Fruit fly (Drosophila melanogaster) whole organism, embryonic: Measurements from ENCODE around the gene SCCRO.

Experiments used
- Ada2b ChIP-seq: fragments of 200-800 bp; sonication (Bioruptor generic); IDR thresholded peaks from 2 replicates; pipeline ENCODE4 v1.3.6; 2022; ENCODE audit warnings: missing biosample characterization, missing genetic modification characterization
- Asciz ChIP-seq: fragments of 200-800 bp; sonication (Bioruptor generic); optimal IDR thresholded peaks from 2 replicates; lab custom pipeline; 2017; ENCODE audit warnings: missing biosample characterization, mild to moderate bottlenecking, missing genetic modification characterization, missing genetic modification reagents
- CG10147 ChIP-seq: fragments of 200-800 bp; sonication (Bioruptor generic); optimal IDR thresholded peaks from 2 replicates; lab custom pipeline; 2019; ENCODE audit warnings: missing biosample characterization, mild to moderate bottlenecking, missing genetic modification characterization, moderate library complexity
- CG1024 ChIP-seq: fragments of 200-800 bp; sonication (Bioruptor generic); IDR thresholded peaks from 2 replicates; pipeline ENCODE4 v1.3.6; 2022; ENCODE audit warnings: missing biosample characterization, missing genetic modification characterization
- CG10321 ChIP-seq: fragments of 200-800 bp; sonication (Bioruptor generic); IDR thresholded peaks from 2 replicates; pipeline ENCODE4 v1.3.6; 2022; ENCODE audit warnings: missing biosample characterization, missing genetic modification characterization
- CG10654 ChIP-seq: fragments of 200-800 bp; sonication (Bioruptor generic); optimal IDR thresholded peaks from 2 replicates; lab custom pipeline; 2016; ENCODE audit warnings: missing biosample characterization, missing genetic modification characterization
- CG11093 ChIP-seq: fragments of 200-800 bp; sonication (Bioruptor generic); IDR thresholded peaks from 3 replicates; pipeline ENCODE4 v1.3.6; 2022; ENCODE audit warnings: missing biosample characterization, missing genetic modification characterization
- CG12219 ChIP-seq: fragments of 200-800 bp; sonication (Bioruptor generic); optimal IDR thresholded peaks from 3 replicates; lab custom pipeline; 2018; ENCODE audit warnings: missing biosample characterization, mild to moderate bottlenecking, missing genetic modification characterization
- CG12236 ChIP-seq: fragments of 200-800 bp; sonication (Bioruptor generic); optimal IDR thresholded peaks from 2 replicates; lab custom pipeline; 2016; ENCODE audit warnings: missing biosample characterization, missing genetic modification characterization
- CG1233 ChIP-seq: fragments of 200-800 bp; sonication (Bioruptor generic); optimal IDR thresholded peaks from 4 replicates; lab custom pipeline; 2018; ENCODE audit warnings: missing biosample characterization, mild to moderate bottlenecking, missing genetic modification characterization
- CG12659 ChIP-seq: fragments of 200-800 bp; sonication (Bioruptor generic); optimal IDR thresholded peaks from 3 replicates; lab custom pipeline; 2017; ENCODE audit warnings: mild to moderate bottlenecking, missing biosample characterization, missing genetic modification reagents, missing genetic modification characterization
- CG12942 ChIP-seq: fragments of 200-800 bp; sonication (Bioruptor generic); optimal IDR thresholded peaks from 3 replicates; lab custom pipeline; 2016; ENCODE audit warnings: missing biosample characterization, missing genetic modification characterization
- CG18619 ChIP-seq: fragments of 200-800 bp; sonication (Bioruptor generic); optimal IDR thresholded peaks from 3 replicates; lab custom pipeline; 2017; ENCODE audit warnings: missing biosample characterization, mild to moderate bottlenecking, missing genetic modification characterization
- CG30431 ChIP-seq: fragments of 200-800 bp; sonication (Bioruptor generic); optimal IDR thresholded peaks from 2 replicates; lab custom pipeline; 2017; ENCODE audit warnings: missing biosample characterization, missing genetic modification characterization
- CG31388 ChIP-seq: fragments of 200-800 bp; sonication (Bioruptor generic); optimal IDR thresholded peaks from 2 replicates; lab custom pipeline; 2016; ENCODE audit warnings: missing biosample characterization, missing genetic modification characterization
- CG3281 ChIP-seq: fragments of 200-800 bp; sonication (Bioruptor generic); optimal IDR thresholded peaks from 3 replicates; lab custom pipeline; 2017; ENCODE audit warnings: missing biosample characterization, mild to moderate bottlenecking, missing genetic modification characterization
- CG33213 ChIP-seq: fragments of 200-800 bp; sonication (Bioruptor generic); optimal IDR thresholded peaks from 3 replicates; lab custom pipeline; 2016; ENCODE audit warnings: missing biosample characterization, missing genetic modification characterization
- CG4360 ChIP-seq: fragments of 200-800 bp; sonication (Bioruptor generic); IDR thresholded peaks from 2 replicates; pipeline ENCODE4 v1.3.6; 2022; ENCODE audit warnings: missing biosample characterization, missing genetic modification characterization
- CG6813 ChIP-seq: fragments of 200-800 bp; sonication (Bioruptor generic); optimal IDR thresholded peaks from 2 replicates; lab custom pipeline; 2017; ENCODE audit warnings: missing biosample characterization, missing genetic modification characterization, mild to moderate bottlenecking, moderate library complexity, missing genetic modification reagents
- CG8281 ChIP-seq: fragments of 200-800 bp; sonication (Bioruptor generic); optimal IDR thresholded peaks from 2 replicates; lab custom pipeline; 2018; ENCODE audit warnings: missing biosample characterization, mild to moderate bottlenecking, missing genetic modification characterization, moderate library complexity
- CG8924 ChIP-seq: fragments of 200-800 bp; optimal IDR thresholded peaks from 3 replicates; lab custom pipeline; 2019; ENCODE audit warnings: missing biosample characterization, mild to moderate bottlenecking, missing genetic modification characterization, moderate library complexity
- Camta ChIP-seq: fragments of 200-800 bp; sonication (Bioruptor generic); optimal IDR thresholded peaks from 2 replicates; lab custom pipeline; 2016; ENCODE audit warnings: missing biosample characterization, missing genetic modification characterization
- Doc2 ChIP-seq: fragments of 200-800 bp; sonication (Bioruptor generic); IDR thresholded peaks from 2 replicates; pipeline ENCODE4 v1.3.6; 2022; ENCODE audit warnings: missing biosample characterization, missing genetic modification characterization
- H15 ChIP-seq: fragments of 200-800 bp; sonication (Bioruptor generic); IDR thresholded peaks from 3 replicates; pipeline ENCODE4 v1.3.6; 2022; ENCODE audit warnings: missing biosample characterization, missing genetic modification characterization
- Hand ChIP-seq: fragments of 200-800 bp; sonication (Bioruptor generic); optimal IDR thresholded peaks from 2 replicates; lab custom pipeline; 2017; ENCODE audit warnings: mild to moderate bottlenecking, missing biosample characterization, missing genetic modification reagents, missing genetic modification characterization
- HmgD ChIP-seq: fragments of 200-800 bp; sonication (Bioruptor generic); optimal IDR thresholded peaks from 3 replicates; lab custom pipeline; 2016; ENCODE audit warnings: missing biosample characterization, missing genetic modification characterization
- Rfx ChIP-seq: fragments of 200-800 bp; sonication (Bioruptor generic); IDR thresholded peaks from 2 replicates; pipeline ENCODE4 v1.3.6; 2022; ENCODE audit warnings: missing biosample characterization, missing genetic modification characterization
- Usf ChIP-seq: fragments of 200-800 bp; sonication (Bioruptor generic); optimal IDR thresholded peaks from 2 replicates; lab custom pipeline; 2017; ENCODE audit warnings: missing genotype, missing biosample characterization, missing genetic modification characterization
- Vsx1 ChIP-seq: fragments of 200-800 bp; sonication (Bioruptor generic); optimal IDR thresholded peaks from 2 replicates; lab custom pipeline; 2017; ENCODE audit warnings: missing biosample characterization, mild to moderate bottlenecking, missing genetic modification characterization, missing genetic modification reagents
- ac ChIP-seq: fragments of 200-800 bp; sonication (Bioruptor generic); optimal IDR thresholded peaks from 3 replicates; lab custom pipeline; 2017; ENCODE audit warnings: missing biosample characterization, mild to moderate bottlenecking, missing genetic modification characterization
- amos ChIP-seq: fragments of 200-800 bp; sonication (Bioruptor generic); IDR thresholded peaks from 2 replicates; pipeline ENCODE4 v1.3.6; 2022; ENCODE audit warnings: missing biosample characterization, missing genetic modification characterization; ENCODE audit not compliant: partially characterized antibody
- ase ChIP-seq: fragments of 200-800 bp; sonication (Bioruptor generic); IDR thresholded peaks from 3 replicates; pipeline ENCODE4 v1.3.6; 2022; ENCODE audit warnings: missing biosample characterization, missing genetic modification characterization
- az2 ChIP-seq: fragments of 200-800 bp; sonication (Bioruptor generic); optimal IDR thresholded peaks from 3 replicates; lab custom pipeline; 2016; ENCODE audit warnings: missing biosample characterization, missing genetic modification characterization
- bab2 ChIP-seq: fragments of 200-800 bp; sonication (Bioruptor generic); optimal IDR thresholded peaks from 2 replicates; lab custom pipeline; 2016; ENCODE audit warnings: missing biosample characterization, missing genetic modification characterization
- cato ChIP-seq: fragments of 200-800 bp; sonication (Bioruptor generic); optimal IDR thresholded peaks from 2 replicates; lab custom pipeline; 2016; ENCODE audit warnings: missing biosample characterization, missing genetic modification characterization, borderline replicate concordance
- chif ChIP-seq, 2 experiments: fragments of 200-800 bp; sonication (Bioruptor generic); optimal IDR thresholded peaks; 3 replicates each; lab custom pipeline; 2016; ENCODE audit warnings: missing biosample characterization in 2 of 2, missing genetic modification characterization in 2 of 2
- dmrt99B ChIP-seq: fragments of 200-800 bp; sonication (Bioruptor generic); optimal IDR thresholded peaks from 2 replicates; lab custom pipeline; 2018; ENCODE audit warnings: missing biosample characterization, mild to moderate bottlenecking, missing genetic modification characterization, moderate library complexity
- dysf ChIP-seq: fragments of 200-800 bp; sonication (Bioruptor generic); IDR thresholded peaks from 3 replicates; pipeline ENCODE4 v1.3.6; 2022; ENCODE audit warnings: missing biosample characterization, missing genetic modification characterization
- gcm ChIP-seq: fragments of 200-800 bp; sonication (Bioruptor generic); optimal IDR thresholded peaks from 2 replicates; lab custom pipeline; 2019; ENCODE audit warnings: missing biosample characterization, mild to moderate bottlenecking, missing genetic modification characterization, moderate library complexity
- gro ChIP-seq: fragments of 200-800 bp; sonication (Bioruptor generic); optimal IDR thresholded peaks from 2 replicates; lab custom pipeline; 2016; ENCODE audit warnings: missing biosample characterization, missing genetic modification characterization
- kah ChIP-seq: fragments of 200-800 bp; sonication (Bioruptor generic); optimal IDR thresholded peaks from 2 replicates; lab custom pipeline; 2018; ENCODE audit warnings: missing biosample characterization, mild to moderate bottlenecking, missing genetic modification characterization
- lab ChIP-seq: fragments of 200-800 bp; sonication (Bioruptor generic); optimal IDR thresholded peaks from 3 replicates; lab custom pipeline; 2017; ENCODE audit warnings: missing biosample characterization, missing genetic modification characterization, mild to moderate bottlenecking, moderate library complexity, missing genetic modification reagents
- lmd ChIP-seq: fragments of 200-800 bp; sonication (Bioruptor generic); IDR thresholded peaks from 2 replicates; pipeline ENCODE4 v1.3.6; 2022; ENCODE audit warnings: missing biosample characterization, missing genetic modification characterization
- scrt ChIP-seq: fragments of 200-800 bp; sonication (Bioruptor generic); optimal IDR thresholded peaks from 2 replicates; lab custom pipeline; 2018; ENCODE audit warnings: missing biosample characterization, mild to moderate bottlenecking, missing genetic modification characterization, moderate library complexity
- sna ChIP-seq: fragments of 200-800 bp; sonication (Bioruptor generic); IDR thresholded peaks from 2 replicates; pipeline ENCODE4 v1.3.6; 2022; ENCODE audit warnings: missing biosample characterization, missing genetic modification characterization; ENCODE audit not compliant: partially characterized antibody
- tio ChIP-seq: fragments of 200-800 bp; sonication (Bioruptor generic); optimal IDR thresholded peaks from 2 replicates; lab custom pipeline; 2017; ENCODE audit warnings: missing biosample characterization, missing genetic modification characterization, inconsistent platforms
- twi ChIP-seq: fragments of 200-800 bp; optimal IDR thresholded peaks from 2 replicates; lab custom pipeline; 2019; ENCODE audit warnings: missing biosample characterization, mild to moderate bottlenecking, missing genetic modification characterization, moderate library complexity
- vvl ChIP-seq: fragments of 200-800 bp; sonication (Bioruptor generic); IDR thresholded peaks from 2 replicates; pipeline ENCODE4 v1.3.6; 2022; ENCODE audit warnings: missing biosample characterization, missing genetic modification characterization
- zfh2 ChIP-seq: fragments of 200-800 bp; sonication (Bioruptor generic); optimal IDR thresholded peaks from 2 replicates; lab custom pipeline; 2016; ENCODE audit warnings: missing biosample characterization, missing genetic modification characterization

Gene SCCRO

dm6 chr3L:15537916-15538581 is 25.2 kb upstream of the SCCRO start (continued):
- TF ChIP-seq CG12219 (peak; percentile 0), CG1024 (0 out of 2 replicates have a peak, but pooled peaks have one; percentile 17), lmd (GFP tag; lab: Robert Waterston, UW) (peak; percentile 67), dysf (peak; percentile 57; the same call in 2 of the 3 replicates), tio (GFP tag; lab: Kevin White, UChicago) (peak; percentile 68), CG12942 (GFP tag; lab: Kevin White, UChicago) (peak; percentile 24), ac (GFP tag; lab: Kevin White, UChicago) (no peak), CG10321 (GFP tag; lab: Robert Waterston, UW) (no peak), Vsx1 (peak; percentile 53), ase (GFP tag; lab: Robert Waterston, UW) (peak; percentile 41; the same call in 1 of the 3 replicates), Hand (peak; percentile 5), HmgD (no peak), CG8924 (tag; lab: Kevin White, UChicago) (peak; percentile 77), CG1233 (GFP tag; lab: Kevin White, UChicago) (peak; percentile 50), CG4360 (GFP tag; lab: Robert Waterston, UW) (0 out of 2 replicates have a peak, but pooled peaks have one; percentile 8), Ada2b (GFP tag; lab: Robert Waterston, UW) (peak; percentile 35), CG33213 (peak; percentile 7), CG11093 (GFP tag; lab: Robert Waterston, UW) (0 out of 3 replicates have a peak, but pooled peaks have one; percentile 43), H15 (no peak), chif (GFP tag; optimal IDR thresholded peaks at IDR 0.05; lab: Kevin White, UChicago) (peak; percentile 59 to 70), Doc2 (no peak), CG10147 (peak; percentile 28), dmrt99B (tag; lab: Kevin White, UChicago) (peak; percentile 82), Rfx (peak; percentile 59), Usf (peak; percentile 1), CG10654 (GFP tag; lab: Kevin White, UChicago) (peak; percentile 33), CG31388 (GFP tag; lab: Kevin White, UChicago) (no peak), zfh2 (GFP tag; lab: Kevin White, UChicago) (peak; percentile 26), vvl (GFP tag; lab: Robert Waterston, UW) (peak; percentile 35), CG8281 (tag; lab: Kevin White, UChicago) (peak; percentile 49), Camta (GFP tag; lab: Kevin White, UChicago) (peak; percentile 35), gcm (GFP tag; lab: Kevin White, UChicago) (peak; percentile 51), az2 (GFP tag; lab: Kevin White, UChicago) (peak; percentile 68), cato (peak; percentile 57), gro (peak; percentile 20), CG18619 (GFP tag; lab: Kevin White, UChicago) (peak; percentile 66), amos (GFP tag; lab: Robert Waterston, UW) (no peak), twi (tag; lab: Kevin White, UChicago) (peak; percentile 16), CG3281 (GFP tag; lab: Kevin White, UChicago) (peak; percentile 70), CG12659 (GFP tag; lab: Kevin White, UChicago) (peak; percentile 65), CG12236 (GFP tag; lab: Kevin White, UChicago) (peak; percentile 25), CG6813 (peak; percentile 24), lab (GFP tag; lab: Kevin White, UChicago) (peak; percentile 68), CG30431 (GFP tag; lab: Kevin White, UChicago) (peak; percentile 29), kah (GFP tag; lab: Kevin White, UChicago) (peak; percentile 41), Asciz (GFP tag; lab: Kevin White, UChicago) (peak; percentile 75), bab2 (peak; percentile 39), sna (GFP tag; lab: Robert Waterston, UW) (no peak), scrt (GFP tag; lab: Kevin White, UChicago) (peak; percentile 49)
